Worm (Caenorhabditis elegans) whole organism, L1 larva: Measurements from ENCODE around the gene cdk-11.1.

ENCODE experiments used
- C34B4.2 ChIP-seq: sonication (generic microtip); optimal IDR thresholded peaks from 2 replicates; lab custom pipeline; 2017; ENCODE audit warnings: mild to moderate bottlenecking, missing genetic modification characterization, missing compliant biosample characterization
- ama-1 ChIP-seq: fragments of 150-350 bp; optimal IDR thresholded peaks from 2 replicates; lab custom pipeline; 2014
- nhr-76 ChIP-seq: sonication (generic microtip); optimal IDR thresholded peaks from 2 replicates; lab custom pipeline; 2017; ENCODE audit warnings: missing biosample characterization, missing genetic modification characterization
- swsn-7 ChIP-seq: sonication (generic microtip); optimal IDR thresholded peaks from 2 replicates; lab custom pipeline; 2016; ENCODE audit warnings: missing genetic modification characterization, missing compliant biosample characterization
- vab-15 ChIP-seq: sonication (generic microtip); optimal IDR thresholded peaks from 2 replicates; lab custom pipeline; 2017; ENCODE audit warnings: missing genotype, mild to moderate bottlenecking, missing genetic modification characterization, missing compliant biosample characterization

- TF ChIP-seq ama-1 (lab: Kevin White, UChicago), result no peak
- TF ChIP-seq nhr-76 (tag; lab: Kevin White, UChicago), result no peak
- TF ChIP-seq swsn-7 (tag; lab: Kevin White, UChicago), result no peak
- TF ChIP-seq C34B4.2 (tag; lab: Kevin White, UChicago), result no peak
- no peak for TF ChIP-seq vab-15 (tag; lab: Kevin White, UChicago)
These were observed 21.4 kb downstream of the cdk-11.1 start for ce11 chrII:7720479-7720878.
